Worm (Caenorhabditis elegans): Measurements from ENCODE around the gene epg-6.
A peak's percentile ranks its signal among the peaks of the same experiment; 100 is the strongest.

Gene epg-6

ce11 chrIII:10631870-10632509 lies 32.0 kb upstream of the epg-6 start:
- no peak for TF ChIP-seq lin-15B (tag; optimal IDR thresholded peaks at IDR 0.05)
- TF ChIP-seq pha-4 (tag; optimal IDR thresholded peaks at IDR 0.05), result no peak
- TF ChIP-seq aly-2 (tag; optimal IDR thresholded peaks at IDR 0.05), result no peak
- TF ChIP-seq nhr-67 (tag; optimal IDR thresholded peaks at IDR 0.05), result no peak
- TF ChIP-seq unc-39 (tag; optimal IDR thresholded peaks at IDR 0.05), result no peak
- no peak for TF ChIP-seq zag-1 (tag; optimal IDR thresholded peaks at IDR 0.05)
- no peak for TF ChIP-seq elt-1 (tag; optimal IDR thresholded peaks at IDR 0.05)
- peak; percentile 20 for TF ChIP-seq nhr-25 (tag; optimal IDR thresholded peaks at IDR 0.05)
- peak; percentile 12 for TF ChIP-seq egl-5 (tag; optimal IDR thresholded peaks at IDR 0.05)
- TF ChIP-seq fkh-10 (GFP tag; optimal IDR thresholded peaks at IDR 0.05), result no peak
- peak; percentile 52 for TF ChIP-seq ama-1 (optimal IDR thresholded peaks at IDR 0.05)

ce11 chrIII:10629795-10630194 lies 29.8 kb upstream of the epg-6 start:
- no peak for TF ChIP-seq egl-5 (tag; optimal IDR thresholded peaks at IDR 0.05)
- TF ChIP-seq nfya-1 (tag; optimal IDR thresholded peaks at IDR 0.05; ENCODE audit: insufficient read depth), result no peak
- TF ChIP-seq elt-1 (tag; optimal IDR thresholded peaks at IDR 0.05), result no peak
- TF ChIP-seq ceh-82 (tag; optimal IDR thresholded peaks at IDR 0.05), result no peak
- TF ChIP-seq sea-2 (GFP tag; optimal IDR thresholded peaks at IDR 0.05), result no peak
- TF ChIP-seq R02D3.7 (tag; optimal IDR thresholded peaks at IDR 0.05), result no peak
- peak; percentile 48 for TF ChIP-seq pha-4 (tag; optimal IDR thresholded peaks at IDR 0.05)
- no peak for TF ChIP-seq ama-1 (optimal IDR thresholded peaks at IDR 0.05)
- no peak for TF ChIP-seq elt-2 (tag; optimal IDR thresholded peaks at IDR 0.05)
- TF ChIP-seq lsy-12 (tag; optimal IDR thresholded peaks at IDR 0.05), result peak; percentile 3
- no peak for TF ChIP-seq nhr-25 (tag; optimal IDR thresholded peaks at IDR 0.05)
- no peak for TF ChIP-seq unc-39 (tag; optimal IDR thresholded peaks at IDR 0.05)
- TF ChIP-seq nhr-77 (tag; optimal IDR thresholded peaks at IDR 0.05), result no peak
- TF ChIP-seq unc-62 (GFP tag; optimal IDR thresholded peaks at IDR 0.05), result no peak

- no peak for TF ChIP-seq fkh-10 (GFP tag; optimal IDR thresholded peaks at IDR 0.05)
- TF ChIP-seq ztf-11 (tag; optimal IDR thresholded peaks at IDR 0.05), result no peak
- no peak for TF ChIP-seq fkh-2 (tag; optimal IDR thresholded peaks at IDR 0.05)
- TF ChIP-seq nhr-25 (tag; optimal IDR thresholded peaks at IDR 0.05), result no peak
- TF ChIP-seq jun-1 (tag; optimal IDR thresholded peaks at IDR 0.05), result no peak
- no peak for TF ChIP-seq egl-27 (tag; optimal IDR thresholded peaks at IDR 0.05)
- no peak for TF ChIP-seq nhr-67 (tag; optimal IDR thresholded peaks at IDR 0.05)
- TF ChIP-seq zag-1 (tag; optimal IDR thresholded peaks at IDR 0.05), result no peak
- TF ChIP-seq ZK546.5 (tag; optimal IDR thresholded peaks at IDR 0.05), result no peak
- no peak for TF ChIP-seq elt-3 (tag; optimal IDR thresholded peaks at IDR 0.05)
- no peak for TF ChIP-seq tbx-2 (tag; optimal IDR thresholded peaks at IDR 0.05)
- TF ChIP-seq daf-12 (tag; optimal IDR thresholded peaks at IDR 0.05), result no peak
- no peak for TF ChIP-seq ztf-4 (tag; optimal IDR thresholded peaks at IDR 0.05)
- no peak for TF ChIP-seq nhr-237 (tag; optimal IDR thresholded peaks at IDR 0.05)
- no peak for TF ChIP-seq eor-1 (tag; optimal IDR thresholded peaks at IDR 0.05)
Observed at ce11 chrIII:10629043-10629442, 29.1 kb upstream of the epg-6 start, which contains the start of gene swt-4. swt-4 (minus strand) TSS chrIII:10629143.

ce11 chrIII:10628360-10628759 lies 28.4 kb upstream of the epg-6 start:
- no peak for TF ChIP-seq sea-2 (GFP tag; optimal IDR thresholded peaks at IDR 0.05)
- TF ChIP-seq hmg-11 (tag; optimal IDR thresholded peaks at IDR 0.05), result peak; percentile 76
- peak; percentile 39 for TF ChIP-seq pqm-1 (tag; optimal IDR thresholded peaks at IDR 0.05)
- TF ChIP-seq ceh-16 (tag; optimal IDR thresholded peaks at IDR 0.05), result no peak
- peak; percentile 60 for TF ChIP-seq nfya-1 (tag; optimal IDR thresholded peaks at IDR 0.05; ENCODE audit: insufficient read depth)
- no peak for TF ChIP-seq nhr-28 (tag; optimal IDR thresholded peaks at IDR 0.05)
- no peak for TF ChIP-seq nhr-12 (tag; optimal IDR thresholded peaks at IDR 0.05)
- no peak for TF ChIP-seq eor-1 (tag; optimal IDR thresholded peaks at IDR 0.05)
- no peak for TF ChIP-seq fkh-2 (tag; optimal IDR thresholded peaks at IDR 0.05)
- no peak for TF ChIP-seq ZK546.5 (tag; optimal IDR thresholded peaks at IDR 0.05)
- no peak for TF ChIP-seq ama-1 (optimal IDR thresholded peaks at IDR 0.05)
- no peak for TF ChIP-seq skn-1 (tag; optimal IDR thresholded peaks at IDR 0.05)
- no peak for TF ChIP-seq ztf-4 (tag; optimal IDR thresholded peaks at IDR 0.05)
- TF ChIP-seq nhr-77 (tag; optimal IDR thresholded peaks at IDR 0.05), result no peak
- TF ChIP-seq lin-39 (tag; optimal IDR thresholded peaks at IDR 0.05), result no peak
- no peak for TF ChIP-seq fkh-10 (GFP tag; optimal IDR thresholded peaks at IDR 0.05)
- no peak for TF ChIP-seq lin-15B (tag; optimal IDR thresholded peaks at IDR 0.05)
- TF ChIP-seq elt-1 (tag; optimal IDR thresholded peaks at IDR 0.05), result no peak
- peak; percentile 30 for TF ChIP-seq mdl-1 (tag; optimal IDR thresholded peaks at IDR 0.05)
- TF ChIP-seq ceh-9 (tag; optimal IDR thresholded peaks at IDR 0.05), result no peak
- TF ChIP-seq unc-62 (GFP tag; optimal IDR thresholded peaks at IDR 0.05), result no peak
- TF ChIP-seq daf-12 (tag; optimal IDR thresholded peaks at IDR 0.05), result no peak
- TF ChIP-seq unc-39 (tag; optimal IDR thresholded peaks at IDR 0.05), result no peak
- TF ChIP-seq nhr-237 (tag; optimal IDR thresholded peaks at IDR 0.05), result no peak
- TF ChIP-seq elt-2 (tag; optimal IDR thresholded peaks at IDR 0.05), result peak; percentile 52
- no peak for TF ChIP-seq ztf-11 (tag; optimal IDR thresholded peaks at IDR 0.05)
- TF ChIP-seq pha-4 (tag; optimal IDR thresholded peaks at IDR 0.05), result peak; percentile 71
- TF ChIP-seq elt-3 (tag; optimal IDR thresholded peaks at IDR 0.05), result no peak
- TF ChIP-seq nhr-11 (tag; optimal IDR thresholded peaks at IDR 0.05), result no peak
- no peak for TF ChIP-seq nhr-25 (tag; optimal IDR thresholded peaks at IDR 0.05)
- no peak for TF ChIP-seq fos-1 (tag; optimal IDR thresholded peaks at IDR 0.05)
- TF ChIP-seq R02D3.7 (tag; optimal IDR thresholded peaks at IDR 0.05), result no peak
- TF ChIP-seq tbx-2 (tag; optimal IDR thresholded peaks at IDR 0.05), result no peak
- no peak for TF ChIP-seq ceh-82 (tag; optimal IDR thresholded peaks at IDR 0.05)
- no peak for TF ChIP-seq nhr-67 (tag; optimal IDR thresholded peaks at IDR 0.05)
- no peak for TF ChIP-seq mml-1 (tag; optimal IDR thresholded peaks at IDR 0.05)
- TF ChIP-seq nhr-76 (tag; optimal IDR thresholded peaks at IDR 0.05), result no peak
